Fruit fly (Drosophila melanogaster) whole organism, embryonic: Measurements from ENCODE around the gene fbl.

Source experiments
- Aef1 ChIP-seq: fragments of 200-800 bp; sonication (Bioruptor generic); IDR thresholded peaks from 3 replicates; pipeline ENCODE4 v1.3.6; 2022; ENCODE audit warnings: missing biosample characterization, missing genetic modification characterization
- Awh ChIP-seq: fragments of 200-800 bp; sonication (Bioruptor generic); IDR thresholded peaks from 2 replicates; pipeline ENCODE4, ENCODE4 v1.3.6; 2022; ENCODE audit warnings: missing biosample characterization, missing genetic modification characterization
- Blimp-1 ChIP-seq: fragments of 200-800 bp; sonication (Bioruptor generic); optimal IDR thresholded peaks from 3 replicates; lab custom pipeline; 2018; ENCODE audit warnings: missing biosample characterization, missing genetic modification characterization, mild to moderate bottlenecking, moderate library complexity, missing genetic modification reagents
- Bteb2 ChIP-seq: fragments of 200-800 bp; sonication (Bioruptor generic); optimal IDR thresholded peaks from 2 replicates; lab custom pipeline; 2016; ENCODE audit warnings: missing biosample characterization, missing genetic modification characterization
- CG10147 ChIP-seq: fragments of 200-800 bp; sonication (Bioruptor generic); optimal IDR thresholded peaks from 2 replicates; lab custom pipeline; 2019; ENCODE audit warnings: missing biosample characterization, mild to moderate bottlenecking, missing genetic modification characterization, moderate library complexity
- CG10321 ChIP-seq: fragments of 200-800 bp; sonication (Bioruptor generic); IDR thresholded peaks from 2 replicates; pipeline ENCODE4 v1.3.6; 2022; ENCODE audit warnings: missing biosample characterization, missing genetic modification characterization
- CG10979 ChIP-seq: fragments of 200-800 bp; sonication (Bioruptor generic); optimal IDR thresholded peaks from 2 replicates; lab custom pipeline; 2018; ENCODE audit warnings: missing biosample characterization, mild to moderate bottlenecking, missing genetic modification characterization, moderate library complexity
- CG11560 ChIP-seq: fragments of 200-800 bp; sonication (Bioruptor generic); IDR thresholded peaks from 3 replicates; pipeline ENCODE4 v1.3.6; 2022; ENCODE audit warnings: missing biosample characterization, missing genetic modification characterization
- CG16863 ChIP-seq: fragments of 200-800 bp; sonication (Bioruptor generic); optimal IDR thresholded peaks from 3 replicates; lab custom pipeline; 2016; ENCODE audit warnings: missing biosample characterization, missing genetic modification characterization
- CG17328 ChIP-seq: fragments of 200-800 bp; sonication (Bioruptor generic); IDR thresholded peaks from 2 replicates; pipeline ENCODE4 v1.3.6; 2022; ENCODE audit warnings: missing biosample characterization, missing genetic modification characterization
- CG18599 ChIP-seq: fragments of 200-800 bp; sonication (Bioruptor generic); optimal IDR thresholded peaks from 3 replicates; lab custom pipeline; 2017; ENCODE audit warnings: missing biosample characterization, missing genetic modification characterization, mild to moderate bottlenecking, moderate library complexity, missing genetic modification reagents
- CG2199 ChIP-seq: fragments of 200-800 bp; sonication (Bioruptor generic); IDR thresholded peaks from 3 replicates; pipeline ENCODE4 v1.3.6; 2022; ENCODE audit warnings: missing biosample characterization, missing genetic modification characterization
- CG3065 ChIP-seq: fragments of 200-800 bp; sonication (Bioruptor generic); optimal IDR thresholded peaks from 2 replicates; lab custom pipeline; 2016; ENCODE audit warnings: missing biosample characterization, missing genetic modification characterization
- CG31224 ChIP-seq: fragments of 200-800 bp; sonication (Bioruptor generic); IDR thresholded peaks from 2 replicates; pipeline ENCODE4 v1.3.6; 2022; ENCODE audit warnings: missing biosample characterization, missing genetic modification characterization
- CG31441 ChIP-seq: fragments of 200-800 bp; sonication (Bioruptor generic); IDR thresholded peaks from 2 replicates; pipeline ENCODE4 v1.3.6; 2022; ENCODE audit warnings: missing biosample characterization, missing genetic modification characterization
- CG3847 ChIP-seq: fragments of 200-800 bp; sonication (Bioruptor generic); IDR thresholded peaks from 2 replicates; pipeline ENCODE4 v1.3.6; 2022; ENCODE audit warnings: missing biosample characterization, missing genetic modification characterization
- CG4730 ChIP-seq: fragments of 200-800 bp; sonication (Bioruptor generic); IDR thresholded peaks from 2 replicates; pipeline ENCODE4 v1.3.6; 2022; ENCODE audit warnings: missing biosample characterization, missing genetic modification characterization
- CG6791 ChIP-seq: fragments of 200-800 bp; sonication (Bioruptor generic); IDR thresholded peaks from 3 replicates; pipeline ENCODE4 v1.3.6; 2022; ENCODE audit warnings: missing biosample characterization, missing genetic modification characterization; ENCODE audit not compliant: partially characterized antibody
- CG6813 ChIP-seq: fragments of 200-800 bp; sonication (Bioruptor generic); optimal IDR thresholded peaks from 2 replicates; lab custom pipeline; 2017; ENCODE audit warnings: missing biosample characterization, missing genetic modification characterization, mild to moderate bottlenecking, moderate library complexity, missing genetic modification reagents
- CG7928 ChIP-seq: fragments of 200-800 bp; sonication (Bioruptor generic); optimal IDR thresholded peaks from 2 replicates; lab custom pipeline; 2017; ENCODE audit warnings: missing biosample characterization, mild to moderate bottlenecking, missing genetic modification characterization
- CG9437 ChIP-seq: fragments of 200-800 bp; sonication (Bioruptor generic); optimal IDR thresholded peaks from 2 replicates; lab custom pipeline; 2018; ENCODE audit warnings: missing biosample characterization, mild to moderate bottlenecking, missing genetic modification characterization
- CG9797 ChIP-seq: fragments of 200-800 bp; sonication (Bioruptor generic); optimal IDR thresholded peaks from 3 replicates; lab custom pipeline; 2018; ENCODE audit warnings: missing biosample characterization, mild to moderate bottlenecking, missing genetic modification characterization
- Dref ChIP-seq: fragments of 200-800 bp; sonication (Bioruptor generic); IDR thresholded peaks from 2 replicates; pipeline ENCODE4 v1.3.6; 2022; ENCODE audit warnings: missing biosample characterization, missing genetic modification characterization
- Drgx ChIP-seq: fragments of 200-800 bp; sonication (Bioruptor generic); IDR thresholded peaks from 2 replicates; pipeline ENCODE4 v1.3.6; 2022; ENCODE audit warnings: missing biosample characterization, missing genetic modification characterization
- Elba2 ChIP-seq: fragments of 200-800 bp; sonication (Bioruptor generic); optimal IDR thresholded peaks from 3 replicates; lab custom pipeline; 2016; ENCODE audit warnings: missing biosample characterization, missing genetic modification characterization
- HLH54F ChIP-seq: fragments of 200-800 bp; sonication (Bioruptor generic); optimal IDR thresholded peaks from 3 replicates; lab custom pipeline; 2016; ENCODE audit warnings: missing biosample characterization, missing genetic modification characterization
- Hand ChIP-seq: fragments of 200-800 bp; sonication (Bioruptor generic); optimal IDR thresholded peaks from 2 replicates; lab custom pipeline; 2017; ENCODE audit warnings: mild to moderate bottlenecking, missing biosample characterization, missing genetic modification reagents, missing genetic modification characterization
- Hmx ChIP-seq: fragments of 200-800 bp; sonication (Bioruptor generic); optimal IDR thresholded peaks from 2 replicates; lab custom pipeline; 2016; ENCODE audit warnings: missing biosample characterization, missing genetic modification characterization
- Hr3 ChIP-seq: fragments of 200-800 bp; sonication (Bioruptor generic); optimal IDR thresholded peaks from 3 replicates; lab custom pipeline; 2016; ENCODE audit warnings: missing biosample characterization, missing genetic modification characterization
- Hr78 ChIP-seq, 2 experiments: fragments of 200-800 bp in 1 of 2; fragments of >200 bp in 1 of 2; sonication (Bioruptor generic) in 1 of 2; optimal IDR thresholded peaks; 2 replicates each; lab custom pipeline; 2017 to 2019; ENCODE audit warnings: missing biosample characterization in 2 of 2, missing genetic modification characterization in 2 of 2, mild to moderate bottlenecking in 1 of 2, moderate library complexity in 1 of 2
- Lhr ChIP-seq: fragments of 200-800 bp; sonication (Bioruptor generic); optimal IDR thresholded peaks from 3 replicates; lab custom pipeline; 2017; ENCODE audit warnings: mild to moderate bottlenecking, missing biosample characterization, missing genetic modification reagents, missing genetic modification characterization
- Lpt ChIP-seq: fragments of >200 bp; optimal IDR thresholded peaks from 2 replicates; lab custom pipeline; 2018; ENCODE audit warnings: missing biosample characterization, missing genetic modification characterization
- MBD-R2 ChIP-seq: fragments of 200-800 bp; sonication (Bioruptor generic); IDR thresholded peaks from 2 replicates; pipeline ENCODE4 v1.3.6; 2022; ENCODE audit warnings: missing biosample characterization, missing genetic modification characterization
- Oaz ChIP-seq: fragments of 200-800 bp; sonication (Bioruptor generic); IDR thresholded peaks from 2 replicates; pipeline ENCODE4 v1.3.6; 2022; ENCODE audit warnings: missing biosample characterization, missing genetic modification characterization
- Trl ChIP-seq, 3 experiments: fragments of >200 bp in 2 of 3; fragments of 200-800 bp in 1 of 3; sonication (Bioruptor generic) in 1 of 3; optimal IDR thresholded peaks; 2 replicates in 1 of 3; 3 replicates in 2 of 3; lab custom pipeline; 2016 to 2017; ENCODE audit warnings: missing biosample characterization in 1 of 3, missing genetic modification characterization in 1 of 3
- abd-A ChIP-seq: fragments of 200-800 bp; sonication (Bioruptor generic); optimal IDR thresholded peaks from 3 replicates; lab custom pipeline; 2019; ENCODE audit warnings: missing biosample characterization, mild to moderate bottlenecking, missing genetic modification characterization, moderate library complexity
- bab2 ChIP-seq: fragments of 200-800 bp; sonication (Bioruptor generic); optimal IDR thresholded peaks from 2 replicates; lab custom pipeline; 2016; ENCODE audit warnings: missing biosample characterization, missing genetic modification characterization
- cad ChIP-seq: fragments of >200 bp; optimal IDR thresholded peaks from 2 replicates; lab custom pipeline; 2017; ENCODE audit warnings: missing biosample characterization, missing genetic modification characterization
- ems ChIP-seq: fragments of 200-800 bp; sonication (Bioruptor generic); optimal IDR thresholded peaks from 3 replicates; lab custom pipeline; 2016; ENCODE audit warnings: missing biosample characterization, missing genetic modification characterization
- fd96Cb ChIP-seq: fragments of 200-800 bp; sonication (Bioruptor generic); optimal IDR thresholded peaks from 2 replicates; lab custom pipeline; 2018; ENCODE audit warnings: missing biosample characterization, mild to moderate bottlenecking, missing genetic modification characterization, moderate library complexity
- gem ChIP-seq: fragments of 200-800 bp; sonication (Bioruptor generic); optimal IDR thresholded peaks from 2 replicates; lab custom pipeline; 2019; ENCODE audit warnings: missing biosample characterization, mild to moderate bottlenecking, missing genetic modification characterization, moderate library complexity
- grau ChIP-seq: fragments of 200-800 bp; optimal IDR thresholded peaks from 3 replicates; lab custom pipeline; 2019; ENCODE audit warnings: missing biosample characterization, mild to moderate bottlenecking, missing genetic modification characterization, moderate library complexity
- grn ChIP-seq: fragments of 200-800 bp; sonication (Bioruptor generic); optimal IDR thresholded peaks from 3 replicates; lab custom pipeline; 2017; ENCODE audit warnings: missing biosample characterization, missing genetic modification characterization
- lmd ChIP-seq: fragments of 200-800 bp; sonication (Bioruptor generic); IDR thresholded peaks from 2 replicates; pipeline ENCODE4 v1.3.6; 2022; ENCODE audit warnings: missing biosample characterization, missing genetic modification characterization
- p53 ChIP-seq: fragments of 200-800 bp; sonication (Bioruptor generic); optimal IDR thresholded peaks from 2 replicates; lab custom pipeline; 2016; ENCODE audit warnings: missing biosample characterization, missing genetic modification characterization
- pzg ChIP-seq: fragments of 200-800 bp; sonication (Bioruptor generic); optimal IDR thresholded peaks from 3 replicates; lab custom pipeline; 2018; ENCODE audit warnings: missing biosample characterization, mild to moderate bottlenecking, missing genetic modification characterization, moderate library complexity
- repo ChIP-seq: fragments of 200-800 bp; sonication (Bioruptor generic); optimal IDR thresholded peaks from 2 replicates; lab custom pipeline; 2016; ENCODE audit warnings: missing biosample characterization, missing genetic modification characterization
- sens ChIP-seq: fragments of 200-800 bp; sonication (Bioruptor generic); peaks from one replicate; lab custom pipeline; 2016; ENCODE audit warnings: missing biosample characterization, missing genetic modification characterization
- tap ChIP-seq: fragments of 200-800 bp; optimal IDR thresholded peaks from 3 replicates; lab custom pipeline; 2019; ENCODE audit warnings: missing biosample characterization, mild to moderate bottlenecking, missing genetic modification characterization, moderate library complexity
- tin ChIP-seq: fragments of 200-800 bp; sonication (Bioruptor generic); optimal IDR thresholded peaks from 3 replicates; lab custom pipeline; 2016; ENCODE audit warnings: missing biosample characterization, missing genetic modification characterization
- wdn ChIP-seq: fragments of 200-800 bp; sonication (Bioruptor generic); IDR thresholded peaks from 2 replicates; pipeline ENCODE4 v1.3.6; 2022; ENCODE audit warnings: missing biosample characterization, missing genetic modification characterization
- yki ChIP-seq: fragments of >200 bp; optimal IDR thresholded peaks from 3 replicates; lab custom pipeline; 2018

fbl gene

DNA sequence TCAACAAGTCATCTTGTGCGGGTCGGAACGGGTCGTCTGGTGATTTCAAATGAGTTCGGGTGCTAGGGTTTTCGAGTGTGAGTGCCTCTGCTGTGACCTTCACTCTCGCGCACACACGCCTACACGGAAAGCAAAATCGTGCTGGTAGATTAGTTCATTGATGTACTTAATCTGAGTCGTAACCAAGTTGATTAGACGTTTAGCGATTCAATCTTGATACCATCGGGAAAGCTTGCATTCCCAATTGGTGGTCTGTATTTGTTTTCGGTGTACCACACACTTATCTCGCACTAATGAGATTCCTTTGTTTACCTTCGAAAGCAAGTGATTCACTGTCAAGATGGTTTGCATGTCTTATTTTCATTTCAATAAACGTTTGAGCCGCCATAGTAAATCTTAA is 4.8 kb downstream of the fbl start (continued):
- TF ChIP-seq CG11560 (tag; lab: Robert Waterston, UW) (no peak), Blimp-1 (no peak), wdn (GFP tag; lab: Robert Waterston, UW) (peak; percentile 54; the same call in 1 of the 2 replicates), Hand (GFP tag; lab: Kevin White, UChicago) (no peak), CG10979 (no peak), Trl (optimal IDR thresholded peaks at IDR 0.05; lab: Kevin White, UChicago) (no peak), Trl (GFP tag; optimal IDR thresholded peaks at IDR 0.05; lab: Kevin White, UChicago) (peak; percentile 31), lmd (GFP tag; lab: Robert Waterston, UW) (peak; percentile 15; the same call in 1 of the 2 replicates), HLH54F (peak; percentile 43), Awh (GFP tag; lab: Robert Waterston, UW) (0 out of 2 replicates have a peak, but pooled peaks have one; percentile 32), CG6791 (GFP tag; lab: Robert Waterston, UW) (no peak), CG2199 (GFP tag; lab: Robert Waterston, UW) (no peak), cad (GFP tag; lab: Kevin White, UChicago) (no peak), gem (peak; percentile 61), CG3065 (no peak), fd96Cb (tag; lab: Kevin White, UChicago) (no peak), CG18599 (GFP tag; lab: Kevin White, UChicago) (peak; percentile 61), sens (GFP tag; lab: Kevin White, UChicago) (peak; percentile 52), tin (no peak), Lhr (GFP tag; lab: Kevin White, UChicago) (no peak), CG10321 (GFP tag; lab: Robert Waterston, UW) (no peak), Bteb2 (GFP tag; lab: Kevin White, UChicago) (peak; percentile 1), Dref (no peak), CG4730 (GFP tag; lab: Robert Waterston, UW) (peak; percentile 41; the same call in 1 of the 2 replicates), Hmx (GFP tag; lab: Kevin White, UChicago) (no peak), CG3847 (GFP tag; lab: Robert Waterston, UW) (no peak), yki (no peak), Aef1 (GFP tag; lab: Robert Waterston, UW) (peak; percentile 57; the same call in 2 of the 3 replicates), p53 (GFP tag; lab: Kevin White, UChicago) (no peak), Drgx (GFP tag; lab: Robert Waterston, UW) (no peak; the same call in 1 of the 2 replicates), CG10147 (GFP tag; lab: Kevin White, UChicago) (no peak), CG17328 (GFP tag; lab: Robert Waterston, UW) (peak; percentile 39; the same call in 1 of the 2 replicates), Lpt (GFP tag; lab: Kevin White, UChicago) (no peak), CG7928 (GFP tag; lab: Kevin White, UChicago) (no peak), CG9437 (no peak), CG9797 (no peak), repo (no peak), Oaz (GFP tag; lab: Robert Waterston, UW) (no peak), CG16863 (no peak), bab2 (GFP tag; lab: Kevin White, UChicago) (peak; percentile 29), MBD-R2 (GFP tag; lab: Robert Waterston, UW) (no peak), pzg (GFP tag; lab: Kevin White, UChicago) (no peak), CG31224 (GFP tag; lab: Robert Waterston, UW) (no peak), grau (tag; lab: Kevin White, UChicago) (peak; percentile 37), Elba2 (GFP tag; lab: Kevin White, UChicago) (no peak), CG6813 (GFP tag; lab: Kevin White, UChicago) (peak; percentile 10), tap (tag; lab: Kevin White, UChicago) (no peak), Hr3 (no peak), Hr78 (GFP tag; optimal IDR thresholded peaks at IDR 0.05; lab: Kevin White, UChicago) (peak in 1 of 2 experiments; percentile 77), grn (GFP tag; lab: Kevin White, UChicago) (peak; percentile 78), abd-A (tag; lab: Kevin White, UChicago) (no peak), ems (GFP tag; lab: Kevin White, UChicago) (peak; percentile 46), CG31441 (GFP tag; lab: Robert Waterston, UW) (peak; percentile 27; the same call in 1 of the 2 replicates)
